Worm (Caenorhabditis elegans) whole organism, L4/young adult: ENCODE data around the gene clec-128.

ENCODE experiments used
- W03F9.2 ChIP-seq: fragments of 150-350 bp; optimal IDR thresholded peaks from 2 replicates; lab custom pipeline; 2014; ENCODE audit warnings: missing biosample characterization, missing genetic modification characterization
- dao-5 ChIP-seq: sonication (generic microtip); optimal IDR thresholded peaks from 2 replicates; lab custom pipeline; 2016; ENCODE audit warnings: missing genotype, missing genetic modification characterization, moderate library complexity, missing compliant biosample characterization
- him-1 ChIP-seq: sonication (generic microtip); optimal IDR thresholded peaks from 2 replicates; lab custom pipeline; 2016; ENCODE audit warnings: missing genotype, missing genetic modification reagents, missing genetic modification characterization, missing compliant biosample characterization

clec-128 gene

ce11 chrII:3540151-3540550, 30.7 kb downstream of the clec-128 start:
- TF ChIP-seq him-1 (no peak), dao-5 (tag; lab: Kevin White, UChicago) (no peak), W03F9.2 (tag; lab: Kevin White, UChicago) (no peak)

- no peak for TF ChIP-seq him-1
- TF ChIP-seq dao-5 (tag; lab: Kevin White, UChicago), result no peak
- no peak for TF ChIP-seq W03F9.2 (tag; lab: Kevin White, UChicago)
Measured at ce11 chrII:3528256-3528655, 42.6 kb downstream of the clec-128 start, which contains the start of gene ncs-6. Gene ncs-6 (minus strand): TSS chrII:3528516.

ce11 chrII:3527460-3527859, 43.4 kb downstream of the clec-128 start:
- TF ChIP-seq dao-5 (tag; lab: Kevin White, UChicago), result no peak
- TF ChIP-seq W03F9.2 (tag; lab: Kevin White, UChicago), result no peak
- no peak for TF ChIP-seq him-1

- TF ChIP-seq him-1 (no peak), dao-5 (tag; lab: Kevin White, UChicago) (no peak), W03F9.2 (tag; lab: Kevin White, UChicago) (no peak)
Measured at ce11 chrII:3524097-3524496, 46.7 kb downstream of the clec-128 start, which contains the start of gene col-72. Gene col-72 (minus strand): TSS chrII:3524197.

ce11 chrII:3523547-3523946, 47.3 kb downstream of the clec-128 start:
- TF ChIP-seq W03F9.2 (tag; lab: Kevin White, UChicago), result peak; percentile 10
- peak; percentile 51 for TF ChIP-seq him-1

ce11 chrII:3520988-3521850, 49.6 kb downstream of the clec-128 start, which contains the start of gene W09G10.9:
Gene W09G10.9 (plus strand): TSS chrII:3521800.
- no peak for TF ChIP-seq him-1
- TF ChIP-seq W03F9.2 (tag; lab: Kevin White, UChicago), result no peak
- TF ChIP-seq dao-5 (tag; lab: Kevin White, UChicago), result no peak
